Worm (Caenorhabditis elegans) whole organism, L3 larva: ENCODE measurements around the gene gldi-3.

Experiments used
- R02D3.7 ChIP-seq: fragments of 150-350 bp; optimal IDR thresholded peaks from 2 replicates; lab custom pipeline; 2014; ENCODE audit warnings: missing biosample characterization, missing genetic modification characterization
- aly-2 ChIP-seq: fragments of 150-350 bp; optimal IDR thresholded peaks from 2 replicates; lab custom pipeline; 2014; ENCODE audit warnings: missing biosample characterization, missing genetic modification characterization
- ama-1 ChIP-seq: fragments of 150-350 bp; optimal IDR thresholded peaks from 2 replicates; lab custom pipeline; 2018
- ceh-28 ChIP-seq: fragments of 150-350 bp; optimal IDR thresholded peaks from 2 replicates; lab custom pipeline; 2014; ENCODE audit warnings: missing biosample characterization, missing genetic modification reagents, missing genetic modification characterization
- ceh-82 ChIP-seq: fragments of 150-350 bp; optimal IDR thresholded peaks from 2 replicates; lab custom pipeline; 2014; ENCODE audit warnings: missing biosample characterization, missing genetic modification characterization
- ceh-9 ChIP-seq: sonication (generic microtip); optimal IDR thresholded peaks from 2 replicates; lab custom pipeline; 2018; ENCODE audit warnings: missing biosample characterization, missing genetic modification characterization
- daf-12 ChIP-seq: fragments of 150-350 bp; optimal IDR thresholded peaks from 2 replicates; lab custom pipeline; 2014; ENCODE audit warnings: missing biosample characterization, missing genetic modification reagents, missing genetic modification characterization
- egl-27 ChIP-seq: sonication (generic microtip); optimal IDR thresholded peaks from 4 replicates; lab custom pipeline; 2017; ENCODE audit warnings: missing biosample characterization, missing genetic modification reagents, missing genetic modification characterization
- elt-1 ChIP-seq: fragments of 150-350 bp; optimal IDR thresholded peaks from 2 replicates; lab custom pipeline; 2014; ENCODE audit warnings: missing biosample characterization, missing genetic modification characterization
- elt-2 ChIP-seq: sonication (generic microtip); optimal IDR thresholded peaks from 2 replicates; lab custom pipeline; 2016; ENCODE audit warnings: missing genetic modification reagents, mild to moderate bottlenecking, missing genetic modification characterization, missing compliant biosample characterization
- elt-3 ChIP-seq, 3 experiments: fragments of 150-350 bp in 1 of 3; sonication (generic microtip) in 2 of 3; optimal IDR thresholded peaks; 2 replicates in 2 of 3; 4 replicates in 1 of 3; lab custom pipeline; 2014 to 2017; ENCODE audit warnings: missing biosample characterization in 3 of 3, missing genetic modification characterization in 3 of 3
- fkh-10 ChIP-seq: sonication (generic microtip); optimal IDR thresholded peaks from 2 replicates; lab custom pipeline; 2017; ENCODE audit warnings: missing biosample characterization, missing genetic modification reagents, missing genetic modification characterization
- fkh-2 ChIP-seq: fragments of 150-350 bp; optimal IDR thresholded peaks from 2 replicates; lab custom pipeline; 2014; ENCODE audit warnings: missing biosample characterization, missing genetic modification reagents, missing genetic modification characterization
- fos-1 ChIP-seq: fragments of 150-350 bp; optimal IDR thresholded peaks from 2 replicates; lab custom pipeline; 2014; ENCODE audit warnings: missing biosample characterization, missing genetic modification characterization
- hmg-11 ChIP-seq: sonication (generic microtip); optimal IDR thresholded peaks from 2 replicates; lab custom pipeline; 2016; ENCODE audit warnings: missing genetic modification characterization, missing compliant biosample characterization
- jun-1 ChIP-seq: fragments of 150-350 bp; optimal IDR thresholded peaks from 2 replicates; lab custom pipeline; 2014; ENCODE audit warnings: missing biosample characterization, missing genetic modification reagents, missing genetic modification characterization
- lin-15B ChIP-seq: fragments of 150-350 bp; optimal IDR thresholded peaks from 2 replicates; lab custom pipeline; 2014; ENCODE audit warnings: missing biosample characterization, missing genetic modification characterization
- lsy-12 ChIP-seq: sonication (generic microtip); optimal IDR thresholded peaks from 2 replicates; lab custom pipeline; 2016; ENCODE audit warnings: mild to moderate bottlenecking, missing genetic modification characterization, missing compliant biosample characterization
- mdl-1 ChIP-seq: fragments of 150-350 bp; optimal IDR thresholded peaks from 2 replicates; lab custom pipeline; 2014; ENCODE audit warnings: missing biosample characterization, missing genetic modification characterization
- mml-1 ChIP-seq: fragments of 150-350 bp; sonication (generic microtip); optimal IDR thresholded peaks from 3 replicates; lab custom pipeline; 2014; ENCODE audit warnings: missing biosample characterization, missing genetic modification characterization
- nfya-1 ChIP-seq: sonication (generic microtip); optimal IDR thresholded peaks from 2 replicates; lab custom pipeline; 2017; ENCODE audit warnings: missing genetic modification characterization, mild to moderate bottlenecking, missing compliant biosample characterization, antibody characterized with exemption, moderate library complexity; ENCODE audit not compliant: insufficient read depth
- nhr-237 ChIP-seq: fragments of 150-350 bp; optimal IDR thresholded peaks from 2 replicates; lab custom pipeline; 2014; ENCODE audit warnings: missing biosample characterization, missing genetic modification characterization
- nhr-28 ChIP-seq: fragments of 150-350 bp; optimal IDR thresholded peaks from 2 replicates; lab custom pipeline; 2014; ENCODE audit warnings: missing biosample characterization, missing genetic modification characterization
- nhr-43 ChIP-seq: sonication (generic microtip); optimal IDR thresholded peaks from 2 replicates; lab custom pipeline; 2016; ENCODE audit warnings: mild to moderate bottlenecking, missing genetic modification characterization, missing compliant biosample characterization; ENCODE audit not compliant: poor library complexity, severe bottlenecking
- nhr-67 ChIP-seq: fragments of 150-350 bp; optimal IDR thresholded peaks from 2 replicates; lab custom pipeline; 2014; ENCODE audit warnings: missing biosample characterization, missing genetic modification characterization
- nhr-76 ChIP-seq: fragments of 150-350 bp; sonication (generic microtip); optimal IDR thresholded peaks from 5 replicates; lab custom pipeline; 2014; ENCODE audit warnings: missing biosample characterization, missing genetic modification characterization
- nhr-77 ChIP-seq: fragments of 150-350 bp; optimal IDR thresholded peaks from 2 replicates; lab custom pipeline; 2014; ENCODE audit warnings: missing biosample characterization, missing genetic modification characterization
- pha-4 ChIP-seq: fragments of 150-350 bp; optimal IDR thresholded peaks from 2 replicates; lab custom pipeline; 2014; ENCODE audit warnings: missing biosample characterization, missing genetic modification reagents, missing genetic modification characterization
- pqm-1 ChIP-seq: fragments of 150-350 bp; optimal IDR thresholded peaks from 2 replicates; lab custom pipeline; 2017; ENCODE audit warnings: missing biosample characterization, missing genetic modification characterization, inconsistent platforms
- skn-1 ChIP-seq: fragments of 150-350 bp; optimal IDR thresholded peaks from 2 replicates; lab custom pipeline; 2014; ENCODE audit warnings: missing biosample characterization, missing genetic modification characterization
- unc-62 ChIP-seq: fragments of 150-350 bp; sonication (generic microtip); optimal IDR thresholded peaks from 4 replicates; lab custom pipeline; 2014; ENCODE audit warnings: missing biosample characterization, missing genetic modification reagents, missing genetic modification characterization
- zag-1 ChIP-seq: fragments of 150-350 bp; optimal IDR thresholded peaks from 2 replicates; lab custom pipeline; 2014; ENCODE audit warnings: missing biosample characterization, missing genetic modification characterization

Gene gldi-3

ce11 chrII:9246648-9247047 is 33.2 kb downstream of the gldi-3 start, which contains the start of gene T26C5.5:
Gene T26C5.5 (minus strand): TSS chrII:9246748.
- TF ChIP-seq nhr-237 (no peak), egl-27 (no peak), nhr-77 (tag; lab: Kevin White, UChicago) (no peak), ceh-9 (tag; lab: Kevin White, UChicago) (no peak), fkh-2 (tag; lab: Kevin White, UChicago) (no peak)

- TF ChIP-seq lin-15B (tag; lab: Kevin White, UChicago) (peak; percentile 42), nhr-67 (tag; lab: Kevin White, UChicago) (no peak), nhr-237 (no peak), skn-1 (tag; lab: Kevin White, UChicago) (no peak), fkh-10 (GFP tag; lab: Kevin White, UChicago) (no peak), aly-2 (no peak), ama-1 (lab: Kevin White, UChicago) (peak; percentile 24), nhr-77 (tag; lab: Kevin White, UChicago) (no peak), hmg-11 (tag; lab: Kevin White, UChicago) (peak; percentile 17), zag-1 (no peak), ceh-9 (tag; lab: Kevin White, UChicago) (no peak), mml-1 (no peak), pha-4 (tag; lab: Kevin White, UChicago) (peak; percentile 94), elt-2 (peak; percentile 14), nhr-43 (tag; lab: Kevin White, UChicago) (no peak), elt-3 (tag; optimal IDR thresholded peaks at IDR 0.05; lab: Kevin White, UChicago) (no peak), jun-1 (tag; lab: Kevin White, UChicago) (no peak), ceh-28 (tag; lab: Kevin White, UChicago) (no peak), nhr-76 (tag; lab: Kevin White, UChicago) (no peak), R02D3.7 (tag; lab: Kevin White, UChicago) (peak; percentile 94), nfya-1 (tag; lab: Kevin White, UChicago) (peak; percentile 54), unc-62 (GFP tag; lab: Kevin White, UChicago) (no peak)
- TF ChIP-seq, all 47 proteins: peak for 7
Observed at ce11 chrII:9242804-9243203, 37.1 kb downstream of the gldi-3 start.

ce11 chrII:9241610-9242009 is 38.3 kb downstream of the gldi-3 start:
- TF ChIP-seq zag-1 (no peak), nhr-77 (tag; lab: Kevin White, UChicago) (no peak), nfya-1 (tag; lab: Kevin White, UChicago) (no peak), nhr-76 (tag; lab: Kevin White, UChicago) (no peak), aly-2 (no peak), nhr-43 (tag; lab: Kevin White, UChicago) (no peak), R02D3.7 (tag; lab: Kevin White, UChicago) (no peak), ceh-82 (tag; lab: Kevin White, UChicago) (no peak), mdl-1 (tag; lab: Kevin White, UChicago) (no peak), fkh-10 (GFP tag; lab: Kevin White, UChicago) (no peak), lsy-12 (no peak)

ce11 chrII:9237719-9238118 is 42.2 kb downstream of the gldi-3 start:
- TF ChIP-seq ceh-28 (tag; lab: Kevin White, UChicago) (no peak), nhr-77 (tag; lab: Kevin White, UChicago) (no peak), nhr-28 (no peak), jun-1 (tag; lab: Kevin White, UChicago) (no peak), unc-62 (GFP tag; lab: Kevin White, UChicago) (no peak), nhr-67 (tag; lab: Kevin White, UChicago) (no peak), daf-12 (tag; lab: Kevin White, UChicago) (no peak), fkh-10 (GFP tag; lab: Kevin White, UChicago) (no peak), ceh-9 (tag; lab: Kevin White, UChicago) (no peak), zag-1 (no peak), pqm-1 (tag; lab: Kevin White, UChicago) (no peak), ceh-82 (tag; lab: Kevin White, UChicago) (no peak), fos-1 (tag; lab: Kevin White, UChicago) (no peak), fkh-2 (tag; lab: Kevin White, UChicago) (no peak), hmg-11 (tag; lab: Kevin White, UChicago) (no peak), elt-1 (tag; lab: Kevin White, UChicago) (no peak), nhr-43 (tag; lab: Kevin White, UChicago) (no peak), skn-1 (tag; lab: Kevin White, UChicago) (no peak), aly-2 (no peak)
